Worm (Caenorhabditis elegans) whole organism, L3 larva: ENCODE measurements around the gene vha-6.

Experiments used
- R02D3.7 ChIP-seq: fragments of 150-350 bp; optimal IDR thresholded peaks from 2 replicates; lab custom pipeline; 2014; ENCODE audit warnings: missing biosample characterization, missing genetic modification characterization
- ZK546.5 ChIP-seq: sonication (generic microtip); optimal IDR thresholded peaks from 2 replicates; lab custom pipeline; 2017; ENCODE audit warnings: missing biosample characterization, missing genetic modification characterization
- aly-2 ChIP-seq: fragments of 150-350 bp; optimal IDR thresholded peaks from 2 replicates; lab custom pipeline; 2014; ENCODE audit warnings: missing biosample characterization, missing genetic modification characterization
- ama-1 ChIP-seq: fragments of 150-350 bp; optimal IDR thresholded peaks from 2 replicates; lab custom pipeline; 2018
- ceh-9 ChIP-seq: sonication (generic microtip); optimal IDR thresholded peaks from 2 replicates; lab custom pipeline; 2018; ENCODE audit warnings: missing biosample characterization, missing genetic modification characterization
- daf-12 ChIP-seq: fragments of 150-350 bp; optimal IDR thresholded peaks from 2 replicates; lab custom pipeline; 2014; ENCODE audit warnings: missing biosample characterization, missing genetic modification reagents, missing genetic modification characterization
- egl-27 ChIP-seq: sonication (generic microtip); optimal IDR thresholded peaks from 4 replicates; lab custom pipeline; 2017; ENCODE audit warnings: missing biosample characterization, missing genetic modification reagents, missing genetic modification characterization
- egl-5 ChIP-seq: fragments of 150-350 bp; optimal IDR thresholded peaks from 2 replicates; lab custom pipeline; 2017; ENCODE audit warnings: missing biosample characterization, missing genetic modification reagents, missing genetic modification characterization, inconsistent platforms
- elt-2 ChIP-seq: sonication (generic microtip); optimal IDR thresholded peaks from 2 replicates; lab custom pipeline; 2016; ENCODE audit warnings: missing genetic modification reagents, mild to moderate bottlenecking, missing genetic modification characterization, missing compliant biosample characterization
- elt-3 ChIP-seq, 3 experiments: fragments of 150-350 bp in 1 of 3; sonication (generic microtip) in 2 of 3; optimal IDR thresholded peaks; 2 replicates in 2 of 3; 4 replicates in 1 of 3; lab custom pipeline; 2014 to 2017; ENCODE audit warnings: missing biosample characterization in 3 of 3, missing genetic modification characterization in 3 of 3
- eor-1 ChIP-seq, 2 experiments: fragments of 150-350 bp; optimal IDR thresholded peaks; 2 replicates each; lab custom pipeline; 2014 to 2018; ENCODE audit warnings: missing biosample characterization in 2 of 2, missing genetic modification characterization in 2 of 2
- fkh-2 ChIP-seq: fragments of 150-350 bp; optimal IDR thresholded peaks from 2 replicates; lab custom pipeline; 2014; ENCODE audit warnings: missing biosample characterization, missing genetic modification reagents, missing genetic modification characterization
- jun-1 ChIP-seq: fragments of 150-350 bp; optimal IDR thresholded peaks from 2 replicates; lab custom pipeline; 2014; ENCODE audit warnings: missing biosample characterization, missing genetic modification reagents, missing genetic modification characterization
- lin-15B ChIP-seq: fragments of 150-350 bp; optimal IDR thresholded peaks from 2 replicates; lab custom pipeline; 2014; ENCODE audit warnings: missing biosample characterization, missing genetic modification characterization
- lsy-12 ChIP-seq: sonication (generic microtip); optimal IDR thresholded peaks from 2 replicates; lab custom pipeline; 2016; ENCODE audit warnings: mild to moderate bottlenecking, missing genetic modification characterization, missing compliant biosample characterization
- mdl-1 ChIP-seq: fragments of 150-350 bp; optimal IDR thresholded peaks from 2 replicates; lab custom pipeline; 2014; ENCODE audit warnings: missing biosample characterization, missing genetic modification characterization
- mml-1 ChIP-seq: fragments of 150-350 bp; sonication (generic microtip); optimal IDR thresholded peaks from 3 replicates; lab custom pipeline; 2014; ENCODE audit warnings: missing biosample characterization, missing genetic modification characterization
- nfya-1 ChIP-seq: sonication (generic microtip); optimal IDR thresholded peaks from 2 replicates; lab custom pipeline; 2017; ENCODE audit warnings: missing genetic modification characterization, mild to moderate bottlenecking, missing compliant biosample characterization, antibody characterized with exemption, moderate library complexity; ENCODE audit not compliant: insufficient read depth
- nhr-11 ChIP-seq: fragments of 150-350 bp; optimal IDR thresholded peaks from 2 replicates; lab custom pipeline; 2014; ENCODE audit warnings: missing biosample characterization, missing genetic modification characterization
- nhr-12 ChIP-seq: fragments of 150-350 bp; optimal IDR thresholded peaks from 2 replicates; lab custom pipeline; 2014; ENCODE audit warnings: missing biosample characterization, missing genetic modification characterization
- nhr-23 ChIP-seq: fragments of 150-350 bp; optimal IDR thresholded peaks from 2 replicates; lab custom pipeline; 2014; ENCODE audit warnings: missing biosample characterization, missing genetic modification reagents, missing genetic modification characterization
- nhr-25 ChIP-seq: sonication (generic microtip); optimal IDR thresholded peaks from 2 replicates; lab custom pipeline; 2017; ENCODE audit warnings: missing biosample characterization, missing genetic modification characterization
- nhr-76 ChIP-seq: fragments of 150-350 bp; sonication (generic microtip); optimal IDR thresholded peaks from 5 replicates; lab custom pipeline; 2014; ENCODE audit warnings: missing biosample characterization, missing genetic modification characterization
- nhr-77 ChIP-seq: fragments of 150-350 bp; optimal IDR thresholded peaks from 2 replicates; lab custom pipeline; 2014; ENCODE audit warnings: missing biosample characterization, missing genetic modification characterization
- pha-4 ChIP-seq: fragments of 150-350 bp; optimal IDR thresholded peaks from 2 replicates; lab custom pipeline; 2014; ENCODE audit warnings: missing biosample characterization, missing genetic modification reagents, missing genetic modification characterization
- pqm-1 ChIP-seq: fragments of 150-350 bp; optimal IDR thresholded peaks from 2 replicates; lab custom pipeline; 2017; ENCODE audit warnings: missing biosample characterization, missing genetic modification characterization, inconsistent platforms
- sea-2 ChIP-seq: fragments of 150-350 bp; sonication (generic microtip); optimal IDR thresholded peaks from 4 replicates; lab custom pipeline; 2014; ENCODE audit warnings: missing biosample characterization, missing genetic modification reagents, missing genetic modification characterization
- skn-1 ChIP-seq: fragments of 150-350 bp; optimal IDR thresholded peaks from 2 replicates; lab custom pipeline; 2014; ENCODE audit warnings: missing biosample characterization, missing genetic modification characterization
- unc-62 ChIP-seq: fragments of 150-350 bp; sonication (generic microtip); optimal IDR thresholded peaks from 4 replicates; lab custom pipeline; 2014; ENCODE audit warnings: missing biosample characterization, missing genetic modification reagents, missing genetic modification characterization
- ztf-11 ChIP-seq: fragments of 150-350 bp; optimal IDR thresholded peaks from 2 replicates; lab custom pipeline; 2014; ENCODE audit warnings: missing biosample characterization, missing genetic modification characterization
- ztf-4 ChIP-seq: fragments of 150-350 bp; optimal IDR thresholded peaks from 2 replicates; lab custom pipeline; 2014; ENCODE audit warnings: missing biosample characterization, missing genetic modification characterization

vha-6 gene

DNA sequence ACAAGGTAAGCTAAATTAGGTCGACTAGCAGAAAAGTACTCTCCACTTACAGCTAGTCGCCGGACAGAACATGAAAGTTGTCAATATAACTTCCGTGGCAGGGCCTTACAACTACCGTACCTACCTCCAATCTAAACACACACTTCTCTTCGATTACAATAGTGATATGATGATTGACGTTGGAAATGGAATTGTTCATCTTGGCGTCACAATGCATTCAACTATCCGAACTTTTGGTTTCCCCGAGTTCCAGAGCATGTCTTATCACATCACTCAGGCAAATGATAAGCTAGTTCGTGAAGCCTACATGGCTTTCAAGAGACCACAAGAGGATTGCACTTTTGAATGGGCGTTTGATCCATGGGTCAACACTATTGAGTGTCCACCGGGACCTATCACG is 10.9 kb downstream of the vha-6 start:
- TF ChIP-seq elt-2 (tag; lab: Kevin White, UChicago) (peak; percentile 56), unc-62 (GFP tag; lab: Kevin White, UChicago) (no peak), pqm-1 (tag; lab: Kevin White, UChicago) (peak; percentile 1)

- TF ChIP-seq egl-5 (tag; lab: Kevin White, UChicago) (no peak), ama-1 (lab: Kevin White, UChicago) (no peak), skn-1 (tag; lab: Kevin White, UChicago) (no peak), nfya-1 (tag; lab: Kevin White, UChicago) (no peak), fkh-2 (tag; lab: Kevin White, UChicago) (no peak), mdl-1 (tag; lab: Kevin White, UChicago) (no peak), pha-4 (tag; lab: Kevin White, UChicago) (peak; percentile 24), pqm-1 (tag; lab: Kevin White, UChicago) (peak; percentile 45), nhr-76 (tag; lab: Kevin White, UChicago) (no peak), nhr-11 (tag; lab: Kevin White, UChicago) (no peak), elt-2 (tag; lab: Kevin White, UChicago) (peak; percentile 79), ztf-4 (tag; lab: Kevin White, UChicago) (no peak), mml-1 (no peak), ceh-9 (no peak), nhr-12 (tag; lab: Kevin White, UChicago) (no peak), daf-12 (tag; lab: Kevin White, UChicago) (no peak), jun-1 (tag; lab: Kevin White, UChicago) (no peak), eor-1 (tag; optimal IDR thresholded peaks at IDR 0.05; lab: Kevin White, UChicago) (no peak), sea-2 (no peak)
- TF ChIP-seq, all 47 proteins: peak for 3
Measured at ce11 chrII:11424579-11425316, 13.5 kb downstream of the vha-6 start, which contains the start of gene C05D12.3. C05D12.3 (plus strand) TSS chrII:11425266.

- TF ChIP-seq ztf-11 (tag; lab: Kevin White, UChicago), result no peak
- TF ChIP-seq elt-2 (tag; lab: Kevin White, UChicago), result peak; percentile 32
- peak; percentile 51 for TF ChIP-seq pqm-1 (tag; lab: Kevin White, UChicago)
- no peak for TF ChIP-seq ceh-9
Measured at ce11 chrII:11424032-11424431, 14.2 kb downstream of the vha-6 start.

DNA sequence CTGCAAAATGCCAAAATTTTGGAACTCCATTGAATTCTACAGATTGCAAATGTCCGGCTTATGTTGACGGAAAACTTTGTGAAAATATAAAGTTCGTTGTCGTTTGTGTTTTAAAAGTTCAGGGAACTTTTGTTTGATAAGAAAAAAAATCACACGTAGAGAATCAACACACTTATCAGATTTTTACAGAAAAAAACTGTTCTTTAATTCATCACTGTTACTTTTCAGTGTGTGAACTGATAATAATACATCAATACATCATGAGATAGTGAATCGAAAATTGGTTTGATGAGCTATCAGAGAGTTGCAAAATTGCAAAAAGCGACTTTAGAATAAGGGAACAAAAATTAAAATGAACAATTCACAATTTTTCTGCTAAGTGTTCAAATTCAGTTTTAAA is 19.8 kb downstream of the vha-6 start:
- TF ChIP-seq egl-5 (tag; lab: Kevin White, UChicago), result no peak
- TF ChIP-seq egl-27, result no peak
- TF ChIP-seq lin-15B (tag; lab: Kevin White, UChicago), result no peak
- no peak for TF ChIP-seq nhr-12 (tag; lab: Kevin White, UChicago)
- no peak for TF ChIP-seq elt-3 (tag; optimal IDR thresholded peaks at IDR 0.05; lab: Kevin White, UChicago)
- peak; percentile 68 for TF ChIP-seq pha-4 (tag; lab: Kevin White, UChicago)
- TF ChIP-seq elt-2 (tag; lab: Kevin White, UChicago), result peak; percentile 80
- TF ChIP-seq nhr-77 (tag; lab: Kevin White, UChicago), result no peak
- TF ChIP-seq eor-1 (tag; optimal IDR thresholded peaks at IDR 0.05; lab: Kevin White, UChicago), result no peak
- TF ChIP-seq nfya-1 (tag; lab: Kevin White, UChicago), result no peak
- TF ChIP-seq jun-1 (tag; lab: Kevin White, UChicago), result peak; percentile 7
- TF ChIP-seq pqm-1 (tag; lab: Kevin White, UChicago), result peak; percentile 88

DNA sequence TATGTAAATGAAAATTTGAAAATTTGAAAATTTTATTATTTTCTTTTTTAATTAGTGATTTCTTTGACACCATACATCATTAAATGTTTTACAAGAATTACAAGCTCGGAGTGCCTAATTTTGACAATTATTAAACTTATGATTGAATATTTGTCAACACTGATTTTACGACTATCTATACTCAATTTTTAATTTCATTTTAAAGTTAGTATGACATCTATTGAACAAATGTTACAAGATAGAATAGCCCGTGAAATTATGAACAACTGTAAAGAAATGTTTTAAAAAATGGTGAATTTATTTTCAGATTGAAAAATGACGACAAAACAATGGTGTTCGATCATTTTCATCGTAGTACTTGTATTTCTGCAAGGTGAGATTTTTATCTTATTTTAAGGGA is 20.3 kb downstream of the vha-6 start, which contains the start of gene C05D12.2:
Gene C05D12.2 (plus strand): TSS at position 301 of the 400 bp plus-strand sequence.
- TF ChIP-seq pqm-1 (tag; lab: Kevin White, UChicago), result no peak
- TF ChIP-seq egl-5 (tag; lab: Kevin White, UChicago), result no peak
- TF ChIP-seq nhr-25, result no peak
- TF ChIP-seq egl-27, result no peak
- no peak for TF ChIP-seq R02D3.7 (tag; lab: Kevin White, UChicago)
- TF ChIP-seq fkh-2 (tag; lab: Kevin White, UChicago), result no peak
- no peak for TF ChIP-seq nhr-23
- TF ChIP-seq lsy-12 (tag; lab: Kevin White, UChicago), result no peak
- no peak for TF ChIP-seq mml-1
- TF ChIP-seq aly-2 (tag; lab: Kevin White, UChicago), result no peak
- TF ChIP-seq ZK546.5 (tag; lab: Kevin White, UChicago), result no peak
- no peak for TF ChIP-seq elt-2 (tag; lab: Kevin White, UChicago)
- no peak for TF ChIP-seq ceh-9
